Fruit fly (Drosophila melanogaster) whole organism, wandering third instar larva: Measurements from ENCODE around the gene Ugt303A1.

Experiments used
- Abd-B ChIP-seq: fragments of >200 bp; optimal IDR thresholded peaks from 2 replicates; lab custom pipeline; 2017; ENCODE audit warnings: missing biosample characterization, missing genetic modification characterization
- CG32264 ChIP-seq: fragments of 200-800 bp; sonication (Bioruptor generic); optimal IDR thresholded peaks from 2 replicates; lab custom pipeline; 2016; ENCODE audit warnings: missing biosample characterization, missing genetic modification characterization
- CG9705 ChIP-seq: fragments of 200-800 bp; sonication (Bioruptor generic); optimal IDR thresholded peaks from 2 replicates; lab custom pipeline; 2018; ENCODE audit warnings: missing biosample characterization, mild to moderate bottlenecking, missing genetic modification characterization
- CrebA ChIP-seq: fragments of 200-800 bp; sonication (Bioruptor generic); optimal IDR thresholded peaks from 2 replicates; lab custom pipeline; 2016; ENCODE audit warnings: missing biosample characterization, mild to moderate bottlenecking, missing genetic modification characterization, borderline replicate concordance
- Dfd ChIP-seq: fragments of >200 bp; optimal IDR thresholded peaks from 2 replicates; lab custom pipeline; 2017; ENCODE audit warnings: missing biosample characterization, missing genetic modification characterization
- Dif ChIP-seq: fragments of 200-275, 200-300 bp; sonication (Bioruptor generic); optimal IDR thresholded peaks from 2 replicates; lab custom pipeline; 2018; ENCODE audit warnings: missing biosample characterization, missing genetic modification characterization; ENCODE audit not compliant: partially characterized antibody
- GATAd ChIP-seq: sonication (Bioruptor generic); optimal IDR thresholded peaks from 2 replicates; lab custom pipeline; 2016; ENCODE audit warnings: missing biosample characterization, missing genetic modification characterization
- HLH106 ChIP-seq: fragments of 200-800 bp; optimal IDR thresholded peaks from 3 replicates; lab custom pipeline; 2019; ENCODE audit warnings: missing biosample characterization, mild to moderate bottlenecking, missing genetic modification characterization, moderate library complexity
- Hnf4 ChIP-seq: fragments of 200-800 bp; sonication (Bioruptor generic); optimal IDR thresholded peaks from 2 replicates; lab custom pipeline; 2016; ENCODE audit warnings: missing biosample characterization, mild to moderate bottlenecking, missing genetic modification characterization
- Hr78 ChIP-seq: fragments of >200 bp; optimal IDR thresholded peaks from 2 replicates; lab custom pipeline; 2017; ENCODE audit warnings: missing biosample characterization, missing genetic modification characterization
- Hr83 ChIP-seq: fragments of 200-300 bp; sonication (Bioruptor generic); optimal IDR thresholded peaks from 2 replicates; lab custom pipeline; 2016; ENCODE audit warnings: missing biosample characterization, mild to moderate bottlenecking, missing genetic modification characterization, moderate library complexity; ENCODE audit not compliant: poor library complexity, severe bottlenecking
- Jra ChIP-seq: sonication (Bioruptor generic); optimal IDR thresholded peaks from 2 replicates; lab custom pipeline; 2016; ENCODE audit warnings: missing biosample characterization, missing genetic modification characterization
- Mio ChIP-seq: sonication (Bioruptor generic); optimal IDR thresholded peaks from 2 replicates; lab custom pipeline; 2016; ENCODE audit warnings: missing biosample characterization, missing genetic modification characterization
- Myc ChIP-seq: fragments of >200 bp; optimal IDR thresholded peaks from 2 replicates; lab custom pipeline; 2017
- N ChIP-seq: fragments of >200 bp; optimal IDR thresholded peaks from 2 replicates; lab custom pipeline; 2018; ENCODE audit warnings: missing biosample characterization, missing external identifiers, missing genetic modification characterization
- OdsH ChIP-seq: fragments of 200-800 bp; sonication (Bioruptor generic); optimal IDR thresholded peaks from 2 replicates; lab custom pipeline; 2016; ENCODE audit warnings: missing biosample characterization, mild to moderate bottlenecking, missing genetic modification characterization
- Rel ChIP-seq, 2 experiments: fragments of 200-800 bp; sonication (Bioruptor generic) in 1 of 2; optimal IDR thresholded peaks; 2 replicates in 1 of 2; 3 replicates in 1 of 2; lab custom pipeline; 2016 to 2019; ENCODE audit warnings: mild to moderate bottlenecking in 2 of 2, missing biosample characterization in 2 of 2, missing genetic modification characterization in 2 of 2, moderate library complexity in 1 of 2
- Sp1 ChIP-seq: fragments of 200-800 bp; sonication (Bioruptor generic); optimal IDR thresholded peaks from 3 replicates; lab custom pipeline; 2019; ENCODE audit warnings: missing biosample characterization, mild to moderate bottlenecking, missing genetic modification characterization, moderate library complexity
- Vsx2 ChIP-seq: fragments of 200-300, 225-300 bp; sonication (Bioruptor generic); optimal IDR thresholded peaks from 2 replicates; lab custom pipeline; 2018; ENCODE audit warnings: missing biosample characterization, missing genetic modification characterization; ENCODE audit not compliant: partially characterized antibody
- br ChIP-seq: fragments of 200-800 bp; sonication (Bioruptor generic); optimal IDR thresholded peaks from 2 replicates; lab custom pipeline; 2016; ENCODE audit warnings: missing biosample characterization, missing genetic modification characterization
- brk ChIP-seq: fragments of 200-800 bp; sonication (Bioruptor generic); optimal IDR thresholded peaks from 2 replicates; lab custom pipeline; 2016; ENCODE audit warnings: missing biosample characterization, mild to moderate bottlenecking, missing genetic modification characterization
- dl ChIP-seq, 2 experiments: fragments of 175-275, 200-275 bp in 1 of 2; fragments of 200-275 bp in 1 of 2; sonication (Bioruptor generic); optimal IDR thresholded peaks; lab custom pipeline; 2018; ENCODE audit warnings: mild to moderate bottlenecking in 2 of 2, missing biosample characterization in 2 of 2, missing genetic modification characterization in 2 of 2, moderate library complexity in 2 of 2; ENCODE audit not compliant: partially characterized antibody in 2 of 2, insufficient read depth in 1 of 2
- dmrt93B ChIP-seq: fragments of 200-800 bp; sonication (Bioruptor generic); optimal IDR thresholded peaks from 2 replicates; lab custom pipeline; 2018; ENCODE audit warnings: missing biosample characterization, mild to moderate bottlenecking, missing genetic modification characterization
- dsf ChIP-seq: sonication (Bioruptor generic); optimal IDR thresholded peaks from 2 replicates; lab custom pipeline; 2016; ENCODE audit warnings: missing biosample characterization, missing genetic modification characterization, borderline replicate concordance
- ey ChIP-seq: fragments of 200-800 bp; sonication (Bioruptor generic); optimal IDR thresholded peaks from 2 replicates; lab custom pipeline; 2016; ENCODE audit warnings: missing biosample characterization, missing genetic modification characterization
- foxo ChIP-seq, 2 experiments: fragments of 200-800 bp; sonication (Bioruptor generic); optimal IDR thresholded peaks; 2 replicates in 1 of 2; 3 replicates in 1 of 2; lab custom pipeline; 2016 to 2017; ENCODE audit warnings: missing biosample characterization in 2 of 2, missing genetic modification characterization in 2 of 2
- fru ChIP-seq: fragments of 200-800 bp; sonication (Bioruptor generic); optimal IDR thresholded peaks from 3 replicates; lab custom pipeline; 2016; ENCODE audit warnings: missing biosample characterization, mild to moderate bottlenecking, missing genetic modification characterization
- h ChIP-seq: fragments of 200-800 bp; sonication (Bioruptor generic); optimal IDR thresholded peaks from 3 replicates; lab custom pipeline; 2016; ENCODE audit warnings: missing biosample characterization, mild to moderate bottlenecking, missing genetic modification characterization
- jim ChIP-seq: fragments of 175-275, 200-325 bp; sonication (Bioruptor generic); optimal IDR thresholded peaks from 2 replicates; lab custom pipeline; 2016; ENCODE audit warnings: missing biosample characterization, mild to moderate bottlenecking, missing genetic modification characterization
- lola ChIP-seq: fragments of >200 bp; optimal IDR thresholded peaks from 2 replicates; lab custom pipeline; 2017; ENCODE audit warnings: missing biosample characterization, missing genetic modification characterization
- pan ChIP-seq: fragments of >200 bp; optimal IDR thresholded peaks from 2 replicates; lab custom pipeline; 2017
- psq ChIP-seq: fragments of 200-800 bp; sonication (Bioruptor generic); optimal IDR thresholded peaks from 3 replicates; lab custom pipeline; 2017; ENCODE audit warnings: missing biosample characterization, mild to moderate bottlenecking, missing genetic modification characterization, moderate library complexity
- rgr ChIP-seq: fragments of 200-800 bp; sonication (Bioruptor generic); optimal IDR thresholded peaks from 3 replicates; lab custom pipeline; 2016; ENCODE audit warnings: missing biosample characterization, mild to moderate bottlenecking, missing genetic modification characterization
- sage ChIP-seq: fragments of 200-800 bp; sonication (Bioruptor generic); optimal IDR thresholded peaks from 2 replicates; lab custom pipeline; 2016; ENCODE audit warnings: missing biosample characterization, mild to moderate bottlenecking, missing genetic modification characterization
- sv ChIP-seq: fragments of 200-800 bp; sonication (Bioruptor generic); optimal IDR thresholded peaks from 3 replicates; lab custom pipeline; 2016; ENCODE audit warnings: missing biosample characterization, missing genetic modification characterization
- tai ChIP-seq: sonication (Bioruptor generic); optimal IDR thresholded peaks from 2 replicates; lab custom pipeline; 2016; ENCODE audit warnings: missing biosample characterization, missing genetic modification characterization
- usp ChIP-seq: fragments of >200 bp; optimal IDR thresholded peaks from 2 replicates; lab custom pipeline; 2017; ENCODE audit warnings: missing biosample characterization, missing genetic modification characterization
- woc ChIP-seq: sonication (Bioruptor generic); optimal IDR thresholded peaks from 2 replicates; lab custom pipeline; 2016; ENCODE audit warnings: missing biosample characterization, mild to moderate bottlenecking, missing genetic modification characterization

Gene Ugt303A1

dm6 chr3R:11216156-11216630 lies 40.9 kb downstream of the Ugt303A1 start, which contains the start of the genes RpS25 and CG4820:
Gene RpS25, minus strand, starts transcription at chr3R:11216287.
Gene CG4820, plus strand, starts transcription at chr3R:11216535.
- TF ChIP-seq ey (GFP tag; lab: Kevin White, UChicago) (peak; percentile 69), Jra (peak; percentile 78), Dif (peak; percentile 52), rgr (GFP tag; lab: Kevin White, UChicago) (peak; percentile 93), N (no peak), Hr83 (GFP tag; lab: Kevin White, UChicago) (peak; percentile 93), lola (GFP tag; lab: Kevin White, UChicago) (no peak), Hnf4 (GFP tag; lab: Kevin White, UChicago) (peak; percentile 52), fru (peak; percentile 83), Hr78 (no peak), woc (GFP tag; lab: Kevin White, UChicago) (peak; percentile 12), brk (GFP tag; lab: Kevin White, UChicago) (no peak), dl (GFP tag; optimal IDR thresholded peaks at IDR 0.05; lab: Kevin White, UChicago; ENCODE audit: insufficient read depth in 1 of 2, partially characterized antibody in 2 of 2) (no peak), psq (GFP tag; lab: Kevin White, UChicago) (peak; percentile 63), CrebA (GFP tag; lab: Kevin White, UChicago) (no peak), jim (GFP tag; lab: Kevin White, UChicago) (no peak), OdsH (peak; percentile 82), h (GFP tag; lab: Kevin White, UChicago) (peak; percentile 89), Dfd (no peak), GATAd (GFP tag; lab: Kevin White, UChicago) (no peak), pan (lab: Kevin White, UChicago) (no peak), CG32264 (GFP tag; lab: Kevin White, UChicago) (peak; percentile 56), Rel (GFP tag; optimal IDR thresholded peaks at IDR 0.05; lab: Kevin White, UChicago) (no peak), Rel (tag; optimal IDR thresholded peaks at IDR 0.05; lab: Kevin White, UChicago) (peak; percentile 61), foxo (GFP tag; optimal IDR thresholded peaks at IDR 0.05; lab: Kevin White, UChicago) (peak in 1 of 2 experiments; percentile 78), Vsx2 (peak; percentile 95), Myc (lab: Kevin White, UChicago) (peak; percentile 60), HLH106 (tag; lab: Kevin White, UChicago) (peak; percentile 83), Mio (GFP tag; lab: Kevin White, UChicago) (peak; percentile 77), Sp1 (peak; percentile 89), CG9705 (peak; percentile 91), dsf (GFP tag; lab: Kevin White, UChicago) (peak; percentile 18), tai (GFP tag; lab: Kevin White, UChicago) (no peak), usp (GFP tag; lab: Kevin White, UChicago) (no peak), br (GFP tag; lab: Kevin White, UChicago) (peak; percentile 88), Abd-B (GFP tag; lab: Kevin White, UChicago) (no peak), sage (GFP tag; lab: Kevin White, UChicago) (no peak), dmrt93B (peak; percentile 95), sv (GFP tag; lab: Kevin White, UChicago) (peak; percentile 82)
- TF ChIP-seq, all 38 proteins: peak for 24

- peak; percentile 64 for TF ChIP-seq woc (GFP tag; lab: Kevin White, UChicago)
- TF ChIP-seq h (GFP tag; lab: Kevin White, UChicago): peak; percentile 8
- TF ChIP-seq Hr83 (GFP tag; lab: Kevin White, UChicago): peak; percentile 46
- TF ChIP-seq Jra: no peak
These were observed 44.6 kb downstream of the Ugt303A1 start, which contains the start of gene CG6689 for dm6 chr3R:11219883-11220282. Gene CG6689, minus strand, starts transcription at chr3R:11220064.
